6 fruit fly cellular contexts compared by ENCODE assay signal in genomic region chrX:2293294-2293988, dm6.
TF ChIP-seq lines count a peak whose summit lies in the region.

TSS of gene CG2865 (minus strand) at chrX:2293411.

- peak; percentile 56 for TF ChIP-seq CTCF in whole organism, embryonic (GFP tag; optimal IDR thresholded peaks at IDR 0.05; lab: Kevin White, UChicago)

TF ChIP-seq in whole organism, 6 proteins besides CTCF, POLR2A, EP300 and RAD21:
- peak; percentile 38 for TF ChIP-seq Dll (optimal IDR thresholded peaks at IDR 0.05; lab: Kevin White, UChicago)
- no peak for TF ChIP-seq usp (GFP tag; optimal IDR thresholded peaks at IDR 0.05; lab: Kevin White, UChicago)
- TF ChIP-seq psq (optimal IDR thresholded peaks at IDR 0.05; lab: Kevin White, UChicago) = no peak

TF ChIP-seq in whole organism, adult, 20 proteins besides CTCF, POLR2A, EP300 and RAD21 (continues in another document):
- peak; percentile 95 for TF ChIP-seq CG33017 (tag; optimal IDR thresholded peaks at IDR 0.05; lab: Kevin White, UChicago)
- peak; percentile 95 for TF ChIP-seq CG5204 (GFP tag; optimal IDR thresholded peaks at IDR 0.05; lab: Kevin White, UChicago)
- peak; percentile 89 for TF ChIP-seq CG1620 (GFP tag; optimal IDR thresholded peaks at IDR 0.05; lab: Kevin White, UChicago)
- peak; percentile 90 for TF ChIP-seq toe (GFP tag; optimal IDR thresholded peaks at IDR 0.05; lab: Kevin White, UChicago)
- TF ChIP-seq CG14711 (tag; optimal IDR thresholded peaks at IDR 0.05; lab: Kevin White, UChicago) = peak; percentile 93
- peak; percentile 92 for TF ChIP-seq Mnt (GFP tag; optimal IDR thresholded peaks at IDR 0.05; lab: Kevin White, UChicago)
- no peak for TF ChIP-seq cnc (optimal IDR thresholded peaks at IDR 0.05; lab: Kevin White, UChicago)
- peak; percentile 95 for TF ChIP-seq kay (GFP tag; lab: Kevin White, UChicago; ENCODE audit: borderline replicate concordance)
- peak; percentile 85 for TF ChIP-seq cic (GFP tag; optimal IDR thresholded peaks at IDR 0.05; lab: Kevin White, UChicago)
- peak; percentile 86 for TF ChIP-seq tj (GFP tag; optimal IDR thresholded peaks at IDR 0.05; lab: Kevin White, UChicago)
- TF ChIP-seq Hr96 (GFP tag; optimal IDR thresholded peaks at IDR 0.05; lab: Kevin White, UChicago) = peak; percentile 98
- peak; percentile 99 for TF ChIP-seq bab1 (GFP tag; optimal IDR thresholded peaks at IDR 0.05; lab: Kevin White, UChicago)
- peak; percentile 97 for TF ChIP-seq CG11617 (GFP tag; optimal IDR thresholded peaks at IDR 0.05; lab: Kevin White, UChicago)
- peak; percentile 98 for TF ChIP-seq CG7101 (tag; optimal IDR thresholded peaks at IDR 0.05; lab: Kevin White, UChicago)
- peak; percentile 93 for TF ChIP-seq Crg-1 (GFP tag; optimal IDR thresholded peaks at IDR 0.05; lab: Kevin White, UChicago)
- peak; percentile 94 for TF ChIP-seq ovo (GFP tag; optimal IDR thresholded peaks at IDR 0.05; lab: Kevin White, UChicago)
- peak; percentile 95 for TF ChIP-seq CG12768 (GFP tag; optimal IDR thresholded peaks at IDR 0.05; lab: Kevin White, UChicago)

TF ChIP-seq in whole organism, embryonic, 481 proteins besides CTCF, POLR2A, EP300 and RAD21 (continues in another document):
- TF ChIP-seq CG4424 (GFP tag; optimal IDR thresholded peaks at IDR 0.05; lab: Kevin White, UChicago) = peak; percentile 91
- TF ChIP-seq CG6254 (GFP tag; optimal IDR thresholded peaks at IDR 0.05; lab: Kevin White, UChicago) = peak; percentile 91
- TF ChIP-seq CG12071 (GFP tag; optimal IDR thresholded peaks at IDR 0.05; lab: Kevin White, UChicago) = peak; percentile 92
- peak; percentile 93 for TF ChIP-seq pros (GFP tag; optimal IDR thresholded peaks at IDR 0.05; lab: Kevin White, UChicago)
- peak; percentile 78 for TF ChIP-seq CG17186 (GFP tag; optimal IDR thresholded peaks at IDR 0.05; lab: Kevin White, UChicago)
- TF ChIP-seq CG2116 (GFP tag; optimal IDR thresholded peaks at IDR 0.05; lab: Kevin White, UChicago) = peak; percentile 68
- TF ChIP-seq CG10565 (GFP tag; optimal IDR thresholded peaks at IDR 0.05; lab: Kevin White, UChicago) = peak; percentile 83
- peak; percentile 88 for TF ChIP-seq CG3407 (GFP tag; optimal IDR thresholded peaks at IDR 0.05; lab: Kevin White, UChicago)
- peak; percentile 93 for TF ChIP-seq CG15696 (tag; optimal IDR thresholded peaks at IDR 0.05; lab: Kevin White, UChicago)
- TF ChIP-seq CG1647 (GFP tag; optimal IDR thresholded peaks at IDR 0.05; lab: Kevin White, UChicago) = peak; percentile 80
- TF ChIP-seq HHEX (GFP tag; optimal IDR thresholded peaks at IDR 0.05; lab: Kevin White, UChicago) = peak; percentile 95
- TF ChIP-seq dm (GFP tag; optimal IDR thresholded peaks at IDR 0.05; lab: Kevin White, UChicago) = peak; percentile 83
- peak; percentile 91 for TF ChIP-seq Xbp1 (GFP tag; optimal IDR thresholded peaks at IDR 0.05; lab: Kevin White, UChicago)
- TF ChIP-seq MBD-R2 (GFP tag; IDR thresholded peaks at IDR 0.05; lab: Robert Waterston, UW) = peak; percentile 72; the same call in 1 of the 2 replicates
- no peak for TF ChIP-seq bigmax (GFP tag; optimal IDR thresholded peaks at IDR 0.05; lab: Kevin White, UChicago)
- TF ChIP-seq CG2129 (GFP tag; IDR thresholded peaks at IDR 0.05; lab: Robert Waterston, UW; ENCODE audit: partially characterized antibody) = no peak
- TF ChIP-seq MTF-1 (GFP tag; optimal IDR thresholded peaks at IDR 0.05; lab: Kevin White, UChicago; ENCODE audit: borderline replicate concordance) = peak; percentile 53

TF ChIP-seq in whole organism, prepupa, 60 proteins besides CTCF, POLR2A, EP300 and RAD21 (continues in another document):
- peak; percentile 92 for TF ChIP-seq CG16779 (tag; optimal IDR thresholded peaks at IDR 0.05; lab: Kevin White, UChicago)
- peak; percentile 96 for TF ChIP-seq pdm3 (GFP tag; optimal IDR thresholded peaks at IDR 0.05; lab: Kevin White, UChicago)
- peak; percentile 95 for TF ChIP-seq Smox (GFP tag; optimal IDR thresholded peaks at IDR 0.05; lab: Kevin White, UChicago)
- TF ChIP-seq Sox102F (GFP tag; optimal IDR thresholded peaks at IDR 0.05; lab: Kevin White, UChicago) = peak; percentile 96
- peak; percentile 81 for TF ChIP-seq Gug (GFP tag; IDR thresholded peaks at IDR 0.05; lab: Robert Waterston, UW)
- TF ChIP-seq achi (GFP tag; optimal IDR thresholded peaks at IDR 0.05; lab: Kevin White, UChicago) = peak; percentile 93
- TF ChIP-seq CG6163 (GFP tag; IDR thresholded peaks at IDR 0.05; lab: Robert Waterston, UW) = peak; percentile 88
- TF ChIP-seq CG31627 (GFP tag; optimal IDR thresholded peaks at IDR 0.05; lab: Kevin White, UChicago) = peak; percentile 95
- peak; percentile 94 for TF ChIP-seq Hr39 (GFP tag; optimal IDR thresholded peaks at IDR 0.05; lab: Kevin White, UChicago)
- peak; percentile 86 for TF ChIP-seq CG4318 (GFP tag; optimal IDR thresholded peaks at IDR 0.05; lab: Kevin White, UChicago)
- TF ChIP-seq Met (GFP tag; optimal IDR thresholded peaks at IDR 0.05; lab: Kevin White, UChicago) = peak; percentile 97
- peak; percentile 95 to 97 for TF ChIP-seq ss (GFP tag; optimal IDR thresholded peaks at IDR 0.05; lab: Kevin White, UChicago)
- peak; percentile 93 for TF ChIP-seq vri (GFP tag; optimal IDR thresholded peaks at IDR 0.05; lab: Kevin White, UChicago)
- TF ChIP-seq svp (GFP tag; lab: Kevin White, UChicago) = peak; percentile 97
- TF ChIP-seq Eip75B (GFP tag; optimal IDR thresholded peaks at IDR 0.05; lab: Kevin White, UChicago) = peak; percentile 95
- peak; percentile 91 for TF ChIP-seq CG10631 (GFP tag; optimal IDR thresholded peaks at IDR 0.05; lab: Kevin White, UChicago)
- TF ChIP-seq Hr4 (GFP tag; optimal IDR thresholded peaks at IDR 0.05; lab: Kevin White, UChicago) = peak; percentile 94
- TF ChIP-seq esn (GFP tag; optimal IDR thresholded peaks at IDR 0.05; lab: Kevin White, UChicago) = peak; percentile 96
- peak; percentile 83 for TF ChIP-seq Eip93F (GFP tag; optimal IDR thresholded peaks at IDR 0.05; lab: Kevin White, UChicago)

TF ChIP-seq in whole organism, pupa, 21 proteins besides CTCF, POLR2A, EP300 and RAD21 (continues in another document):
- peak; percentile 95 for TF ChIP-seq CG15710 (tag; optimal IDR thresholded peaks at IDR 0.05; lab: Kevin White, UChicago)
- peak; percentile 76 for TF ChIP-seq CG12605 (GFP tag; IDR thresholded peaks at IDR 0.05; lab: Robert Waterston, UW)
- peak; percentile 94 for TF ChIP-seq Pif1A (GFP tag; optimal IDR thresholded peaks at IDR 0.05; lab: Kevin White, UChicago)
- peak; percentile 60 for TF ChIP-seq CG10348 (GFP tag; IDR thresholded peaks at IDR 0.05; lab: Robert Waterston, UW)
- peak; percentile 94 for TF ChIP-seq Ets98B (GFP tag; IDR thresholded peaks at IDR 0.05; lab: Robert Waterston, UW)
- TF ChIP-seq rn (GFP tag; IDR thresholded peaks at IDR 0.05; lab: Robert Waterston, UW) = peak; percentile 73
- peak; percentile 89 for TF ChIP-seq D1 (tag; optimal IDR thresholded peaks at IDR 0.05; lab: Kevin White, UChicago)
- TF ChIP-seq EcR (GFP tag; optimal IDR thresholded peaks at IDR 0.05; lab: Kevin White, UChicago) = peak; percentile 78
- TF ChIP-seq Snoo (tag; optimal IDR thresholded peaks at IDR 0.05; lab: Kevin White, UChicago) = peak; percentile 95
- peak; percentile 87 for TF ChIP-seq CG13204 (GFP tag; optimal IDR thresholded peaks at IDR 0.05; lab: Kevin White, UChicago)
- peak; percentile 93 for TF ChIP-seq CG17806 (tag; optimal IDR thresholded peaks at IDR 0.05; lab: Kevin White, UChicago)
- TF ChIP-seq CG9948 (tag; optimal IDR thresholded peaks at IDR 0.05; lab: Kevin White, UChicago) = peak; percentile 94
- TF ChIP-seq gl (tag; optimal IDR thresholded peaks at IDR 0.05; lab: Kevin White, UChicago) = peak; percentile 93
- TF ChIP-seq CG4496 (GFP tag; IDR thresholded peaks at IDR 0.05; lab: Robert Waterston, UW) = peak; percentile 93
- TF ChIP-seq CG8159 (tag; optimal IDR thresholded peaks at IDR 0.05; lab: Kevin White, UChicago) = peak; percentile 97
- peak; percentile 93 for TF ChIP-seq CG32121 (GFP tag; IDR thresholded peaks at IDR 0.05; lab: Robert Waterston, UW)
- TF ChIP-seq CG34367 (tag; optimal IDR thresholded peaks at IDR 0.05; lab: Kevin White, UChicago) = peak; percentile 94
- peak; percentile 96 for TF ChIP-seq CG14655 (GFP tag; optimal IDR thresholded peaks at IDR 0.05; lab: Kevin White, UChicago)
- TF ChIP-seq CG8301 (tag; optimal IDR thresholded peaks at IDR 0.05; lab: Kevin White, UChicago) = peak; percentile 96
- peak; percentile 80; the same call in 2 of the 3 replicates for TF ChIP-seq fd96Ca (GFP tag; IDR thresholded peaks at IDR 0.05; lab: Robert Waterston, UW)

TF ChIP-seq in whole organism, wandering third instar larva, 38 proteins besides CTCF, POLR2A, EP300 and RAD21 (continues in another document):
- TF ChIP-seq fru (GFP tag; optimal IDR thresholded peaks at IDR 0.05; lab: Kevin White, UChicago) = peak; percentile 97
- peak; percentile 95 for TF ChIP-seq ey (GFP tag; optimal IDR thresholded peaks at IDR 0.05; lab: Kevin White, UChicago)
- TF ChIP-seq rgr (GFP tag; optimal IDR thresholded peaks at IDR 0.05; lab: Kevin White, UChicago) = peak; percentile 93
- TF ChIP-seq br (GFP tag; optimal IDR thresholded peaks at IDR 0.05; lab: Kevin White, UChicago) = peak; percentile 95
- TF ChIP-seq usp (GFP tag; optimal IDR thresholded peaks at IDR 0.05; lab: Kevin White, UChicago) = no peak
- peak; percentile 67 to 96 for TF ChIP-seq foxo (GFP tag; optimal IDR thresholded peaks at IDR 0.05; lab: Kevin White, UChicago)
- TF ChIP-seq sage (GFP tag; optimal IDR thresholded peaks at IDR 0.05; lab: Kevin White, UChicago) = peak; percentile 76
- peak; percentile 86 for TF ChIP-seq Dif (GFP tag; optimal IDR thresholded peaks at IDR 0.05; lab: Kevin White, UChicago; ENCODE audit: partially characterized antibody)
- peak; percentile 87 for TF ChIP-seq psq (GFP tag; optimal IDR thresholded peaks at IDR 0.05; lab: Kevin White, UChicago)
- TF ChIP-seq GATAd (GFP tag; optimal IDR thresholded peaks at IDR 0.05; lab: Kevin White, UChicago) = peak; percentile 11
- peak; percentile 94 for TF ChIP-seq sv (GFP tag; optimal IDR thresholded peaks at IDR 0.05; lab: Kevin White, UChicago)
- TF ChIP-seq dmrt93B (GFP tag; optimal IDR thresholded peaks at IDR 0.05; lab: Kevin White, UChicago) = peak; percentile 94
- no peak for TF ChIP-seq pan (optimal IDR thresholded peaks at IDR 0.05; lab: Kevin White, UChicago)
- TF ChIP-seq woc (GFP tag; optimal IDR thresholded peaks at IDR 0.05; lab: Kevin White, UChicago) = peak; percentile 95
- TF ChIP-seq OdsH (GFP tag; optimal IDR thresholded peaks at IDR 0.05; lab: Kevin White, UChicago) = peak; percentile 94
- peak; percentile 81 for TF ChIP-seq Hr83 (GFP tag; optimal IDR thresholded peaks at IDR 0.05; lab: Kevin White, UChicago; ENCODE audit: poor library complexity, severe bottlenecking)
- no peak for TF ChIP-seq CrebA (GFP tag; optimal IDR thresholded peaks at IDR 0.05; lab: Kevin White, UChicago; ENCODE audit: borderline replicate concordance)
- no peak for TF ChIP-seq jim (GFP tag; optimal IDR thresholded peaks at IDR 0.05; lab: Kevin White, UChicago)
- peak; percentile 98 for TF ChIP-seq HLH106 (tag; optimal IDR thresholded peaks at IDR 0.05; lab: Kevin White, UChicago)
- no peak for TF ChIP-seq dsf (GFP tag; optimal IDR thresholded peaks at IDR 0.05; lab: Kevin White, UChicago; ENCODE audit: borderline replicate concordance)
- peak; percentile 25 for TF ChIP-seq Mio (GFP tag; optimal IDR thresholded peaks at IDR 0.05; lab: Kevin White, UChicago)
- peak; percentile 97 for TF ChIP-seq CG9705 (GFP tag; optimal IDR thresholded peaks at IDR 0.05; lab: Kevin White, UChicago)
